Fruit fly (Drosophila melanogaster) whole organism, embryonic: ENCODE data around the gene CG7120.

Experiments
- Antp ChIP-seq: fragments of 200-800 bp; sonication (Bioruptor generic); optimal IDR thresholded peaks from 3 replicates; lab custom pipeline; 2016; ENCODE audit warnings: missing biosample characterization, missing genetic modification characterization
- BEAF-32 ChIP-seq: fragments of 200-800 bp; sonication (Bioruptor generic); optimal IDR thresholded peaks from 3 replicates; lab custom pipeline; 2017; ENCODE audit warnings: missing biosample characterization, missing genetic modification characterization, mild to moderate bottlenecking, moderate library complexity, missing genetic modification reagents
- Bteb2 ChIP-seq: fragments of 200-800 bp; sonication (Bioruptor generic); optimal IDR thresholded peaks from 2 replicates; lab custom pipeline; 2016; ENCODE audit warnings: missing biosample characterization, missing genetic modification characterization
- CG11723 ChIP-seq: fragments of 200-800 bp; sonication (Bioruptor generic); optimal IDR thresholded peaks from 2 replicates; lab custom pipeline; 2017; ENCODE audit warnings: missing biosample characterization, mild to moderate bottlenecking, missing genetic modification characterization
- CG14014 ChIP-seq: fragments of 200-800 bp; sonication (Bioruptor generic); IDR thresholded peaks from 2 replicates; pipeline ENCODE4 v1.3.6; 2022; ENCODE audit warnings: missing biosample characterization, missing genetic modification characterization
- CG15011 ChIP-seq: fragments of 200-800 bp; sonication (Bioruptor generic); optimal IDR thresholded peaks from 3 replicates; lab custom pipeline; 2018; ENCODE audit warnings: missing biosample characterization, mild to moderate bottlenecking, missing genetic modification characterization
- CG2199 ChIP-seq: fragments of 200-800 bp; sonication (Bioruptor generic); IDR thresholded peaks from 3 replicates; pipeline ENCODE4 v1.3.6; 2022; ENCODE audit warnings: missing biosample characterization, missing genetic modification characterization
- CG2889 ChIP-seq: fragments of 200-800 bp; sonication (Bioruptor generic); IDR thresholded peaks from 3 replicates; pipeline ENCODE4 v1.3.6; 2022; ENCODE audit warnings: missing biosample characterization, missing genetic modification characterization
- CG3065 ChIP-seq: fragments of 200-800 bp; sonication (Bioruptor generic); optimal IDR thresholded peaks from 2 replicates; lab custom pipeline; 2016; ENCODE audit warnings: missing biosample characterization, missing genetic modification characterization
- CG3163 ChIP-seq: fragments of 200-800 bp; sonication (Bioruptor generic); optimal IDR thresholded peaks from 3 replicates; lab custom pipeline; 2016; ENCODE audit warnings: missing biosample characterization, missing genetic modification characterization
- CG3281 ChIP-seq: fragments of 200-800 bp; sonication (Bioruptor generic); optimal IDR thresholded peaks from 3 replicates; lab custom pipeline; 2017; ENCODE audit warnings: missing biosample characterization, mild to moderate bottlenecking, missing genetic modification characterization
- CG3847 ChIP-seq: fragments of 200-800 bp; sonication (Bioruptor generic); IDR thresholded peaks from 2 replicates; pipeline ENCODE4 v1.3.6; 2022; ENCODE audit warnings: missing biosample characterization, missing genetic modification characterization
- CG4360 ChIP-seq: fragments of 200-800 bp; sonication (Bioruptor generic); IDR thresholded peaks from 2 replicates; pipeline ENCODE4 v1.3.6; 2022; ENCODE audit warnings: missing biosample characterization, missing genetic modification characterization
- CG4854 ChIP-seq: fragments of 200-800 bp; sonication (Bioruptor generic); optimal IDR thresholded peaks from 2 replicates; lab custom pipeline; 2016; ENCODE audit warnings: missing biosample characterization, missing genetic modification characterization, inconsistent platforms
- CG6175 ChIP-seq: fragments of 200-800 bp; sonication (Bioruptor generic); IDR thresholded peaks from 3 replicates; pipeline ENCODE4 v1.3.6; 2022; ENCODE audit warnings: missing biosample characterization, missing genetic modification characterization
- CG6689 ChIP-seq: fragments of 200-800 bp; sonication (Bioruptor generic); IDR thresholded peaks from 2 replicates; pipeline ENCODE4 v1.3.6; 2022; ENCODE audit warnings: missing biosample characterization, missing genetic modification characterization
- CG7271 ChIP-seq: fragments of 200-800 bp; sonication (Bioruptor generic); optimal IDR thresholded peaks from 2 replicates; lab custom pipeline; 2018; ENCODE audit warnings: missing biosample characterization, mild to moderate bottlenecking, missing genetic modification characterization, moderate library complexity
- CG7372 ChIP-seq: fragments of 200-800 bp; sonication (Bioruptor generic); IDR thresholded peaks from 2 replicates; pipeline ENCODE4 v1.3.6; 2022; ENCODE audit warnings: missing biosample characterization, missing genetic modification characterization
- CG8089 ChIP-seq: fragments of 200-800 bp; sonication (Bioruptor generic); optimal IDR thresholded peaks from 3 replicates; lab custom pipeline; 2016; ENCODE audit warnings: missing biosample characterization, missing genetic modification characterization
- CG9437 ChIP-seq: fragments of 200-800 bp; sonication (Bioruptor generic); optimal IDR thresholded peaks from 2 replicates; lab custom pipeline; 2018; ENCODE audit warnings: missing biosample characterization, mild to moderate bottlenecking, missing genetic modification characterization
- CkIIα-i1 ChIP-seq: fragments of 200-800 bp; sonication (Bioruptor generic); IDR thresholded peaks from 2 replicates; pipeline ENCODE4 v1.3.6; 2022; ENCODE audit warnings: missing biosample characterization, missing genetic modification characterization
- D19B ChIP-seq: fragments of 200-800 bp; sonication (Bioruptor generic); optimal IDR thresholded peaks from 2 replicates; lab custom pipeline; 2017; ENCODE audit warnings: missing biosample characterization, mild to moderate bottlenecking, missing genetic modification characterization
- Drgx ChIP-seq: fragments of 200-800 bp; sonication (Bioruptor generic); IDR thresholded peaks from 2 replicates; pipeline ENCODE4 v1.3.6; 2022; ENCODE audit warnings: missing biosample characterization, missing genetic modification characterization
- Elba2 ChIP-seq: fragments of 200-800 bp; sonication (Bioruptor generic); optimal IDR thresholded peaks from 3 replicates; lab custom pipeline; 2016; ENCODE audit warnings: missing biosample characterization, missing genetic modification characterization
- HmgZ ChIP-seq: fragments of 200-800 bp; sonication (Bioruptor generic); optimal IDR thresholded peaks from 2 replicates; lab custom pipeline; 2018; ENCODE audit warnings: missing biosample characterization, mild to moderate bottlenecking, missing genetic modification characterization
- Oaz ChIP-seq: fragments of 200-800 bp; sonication (Bioruptor generic); IDR thresholded peaks from 2 replicates; pipeline ENCODE4 v1.3.6; 2022; ENCODE audit warnings: missing biosample characterization, missing genetic modification characterization
- Oli ChIP-seq: fragments of 200-800 bp; sonication (Bioruptor generic); optimal IDR thresholded peaks from 2 replicates; lab custom pipeline; 2018; ENCODE audit warnings: missing biosample characterization, mild to moderate bottlenecking, missing genetic modification characterization, moderate library complexity
- Rfx ChIP-seq: fragments of 200-800 bp; sonication (Bioruptor generic); IDR thresholded peaks from 2 replicates; pipeline ENCODE4 v1.3.6; 2022; ENCODE audit warnings: missing biosample characterization, missing genetic modification characterization
- Sin3A ChIP-seq: fragments of >200 bp; optimal IDR thresholded peaks from 2 replicates; lab custom pipeline; 2018
- az2 ChIP-seq: fragments of 200-800 bp; sonication (Bioruptor generic); optimal IDR thresholded peaks from 3 replicates; lab custom pipeline; 2016; ENCODE audit warnings: missing biosample characterization, missing genetic modification characterization
- chif ChIP-seq, 2 experiments: fragments of 200-800 bp; sonication (Bioruptor generic); optimal IDR thresholded peaks; 3 replicates each; lab custom pipeline; 2016; ENCODE audit warnings: missing biosample characterization in 2 of 2, missing genetic modification characterization in 2 of 2
- crc ChIP-seq: fragments of 200-800 bp; sonication (Bioruptor generic); optimal IDR thresholded peaks from 2 replicates; lab custom pipeline; 2016; ENCODE audit warnings: missing biosample characterization, missing genetic modification characterization
- dan ChIP-seq: fragments of 200-800 bp; sonication (Bioruptor generic); IDR thresholded peaks from 2 replicates; pipeline ENCODE4 v1.3.6; 2022; ENCODE audit warnings: missing biosample characterization, missing genetic modification characterization
- dpn ChIP-seq, 2 experiments: fragments of 200-800 bp; sonication (Bioruptor generic); optimal IDR thresholded peaks; 3 replicates each; lab custom pipeline; 2016; ENCODE audit warnings: missing biosample characterization in 2 of 2, missing genetic modification characterization in 2 of 2
- fu2 ChIP-seq: fragments of 200-800 bp; sonication (Bioruptor generic); optimal IDR thresholded peaks from 2 replicates; lab custom pipeline; 2016; ENCODE audit warnings: missing biosample characterization, missing genetic modification characterization
- ham ChIP-seq: fragments of 200-800 bp; sonication (Bioruptor generic); IDR thresholded peaks from 2 replicates; pipeline ENCODE4 v1.3.6; 2022; ENCODE audit warnings: missing biosample characterization, missing genetic modification characterization
- jigr1 ChIP-seq: fragments of 200-800 bp; sonication (Bioruptor generic); IDR thresholded peaks from 3 replicates; pipeline ENCODE4 v1.3.6; 2022; ENCODE audit warnings: missing biosample characterization, missing genetic modification characterization
- lola ChIP-seq, 3 experiments: fragments of >200 bp in 2 of 3; fragments of 200-800 bp in 1 of 3; sonication (Bioruptor generic) in 1 of 3; optimal IDR thresholded peaks; 2 replicates each; lab custom pipeline; 2017 to 2019; ENCODE audit warnings: missing biosample characterization in 3 of 3, missing genetic modification characterization in 3 of 3, mild to moderate bottlenecking in 1 of 3, moderate library complexity in 1 of 3
- maf-S ChIP-seq: fragments of 200-800 bp; sonication (Bioruptor generic); optimal IDR thresholded peaks from 2 replicates; lab custom pipeline; 2016; ENCODE audit warnings: missing biosample characterization, missing genetic modification characterization
- mld ChIP-seq: fragments of 200-800 bp; sonication (Bioruptor generic); IDR thresholded peaks from 3 replicates; pipeline ENCODE4 v1.3.6; 2022; ENCODE audit warnings: missing biosample characterization, missing genetic modification characterization; ENCODE audit not compliant: partially characterized antibody
- onecut ChIP-seq: fragments of 200-800 bp; sonication (Bioruptor generic); IDR thresholded peaks from 2 replicates; pipeline ENCODE4 v1.3.6; 2022; ENCODE audit warnings: missing biosample characterization, missing genetic modification characterization
- otp ChIP-seq: fragments of 200-800 bp; sonication (Bioruptor generic); IDR thresholded peaks from 3 replicates; pipeline ENCODE4, ENCODE4 v1.3.6; 2022; ENCODE audit warnings: missing biosample characterization, missing genetic modification characterization
- ranshi ChIP-seq: fragments of 200-800 bp; sonication (Bioruptor generic); IDR thresholded peaks from 2 replicates; pipeline ENCODE4 v1.3.6; 2022; ENCODE audit warnings: missing biosample characterization, missing genetic modification characterization
- sna ChIP-seq: fragments of 200-800 bp; sonication (Bioruptor generic); IDR thresholded peaks from 2 replicates; pipeline ENCODE4 v1.3.6; 2022; ENCODE audit warnings: missing biosample characterization, missing genetic modification characterization; ENCODE audit not compliant: partially characterized antibody
- sr ChIP-seq: fragments of 200-800 bp; sonication (Bioruptor generic); IDR thresholded peaks from 3 replicates; pipeline ENCODE4 v1.3.6; 2022; ENCODE audit warnings: missing biosample characterization, missing genetic modification characterization
- stwl ChIP-seq: fragments of 200-800 bp; sonication (Bioruptor generic); optimal IDR thresholded peaks from 3 replicates; lab custom pipeline; 2018; ENCODE audit warnings: missing biosample characterization, mild to moderate bottlenecking, missing genetic modification characterization, moderate library complexity
- trh ChIP-seq: fragments of 200-800 bp; sonication (Bioruptor generic); optimal IDR thresholded peaks from 2 replicates; lab custom pipeline; 2016; ENCODE audit warnings: missing biosample characterization, missing genetic modification characterization
- tup ChIP-seq: fragments of 200-800 bp; sonication (Bioruptor generic); optimal IDR thresholded peaks from 2 replicates; lab custom pipeline; 2016; ENCODE audit warnings: missing biosample characterization, mild to moderate bottlenecking, missing genetic modification characterization, moderate library complexity
- zen ChIP-seq: fragments of 200-800 bp; sonication (Bioruptor generic); optimal IDR thresholded peaks from 3 replicates; lab custom pipeline; 2018; ENCODE audit warnings: missing biosample characterization, mild to moderate bottlenecking, missing genetic modification characterization, moderate library complexity
- zf30C ChIP-seq: fragments of 200-800 bp; sonication (Bioruptor generic); optimal IDR thresholded peaks from 3 replicates; lab custom pipeline; 2018; ENCODE audit warnings: missing biosample characterization, mild to moderate bottlenecking, missing genetic modification characterization
- zfh1 ChIP-seq: fragments of 200-800 bp; sonication (Bioruptor generic); IDR thresholded peaks from 3 replicates; pipeline ENCODE4 v1.3.6; 2022; ENCODE audit warnings: missing biosample characterization, missing genetic modification characterization

The CG7120 gene

dm6 chr3L:8446050-8446781 lies 50.4 kb downstream of the CG7120 start (continued):
- TF ChIP-seq CG6175 (no peak), Bteb2 (GFP tag; lab: Kevin White, UChicago) (peak; percentile 47), CG7271 (tag; lab: Kevin White, UChicago) (no peak), mld (GFP tag; lab: Robert Waterston, UW) (no peak), dpn (GFP tag; optimal IDR thresholded peaks at IDR 0.05; lab: Kevin White, UChicago) (peak; percentile 51 to 55), CG4360 (GFP tag; lab: Robert Waterston, UW) (no peak), sr (GFP tag; lab: Robert Waterston, UW) (no peak), CG15011 (GFP tag; lab: Kevin White, UChicago) (no peak), HmgZ (tag; lab: Kevin White, UChicago) (peak; percentile 68), otp (GFP tag; lab: Robert Waterston, UW) (no peak), chif (GFP tag; optimal IDR thresholded peaks at IDR 0.05; lab: Kevin White, UChicago) (no peak), Oaz (no peak), CG3163 (GFP tag; lab: Kevin White, UChicago) (peak; percentile 18), Antp (peak; percentile 43), Elba2 (no peak), zf30C (GFP tag; lab: Kevin White, UChicago) (no peak), CG2199 (no peak), ham (GFP tag; lab: Robert Waterston, UW) (no peak), tup (GFP tag; lab: Kevin White, UChicago) (no peak), CG8089 (GFP tag; lab: Kevin White, UChicago) (no peak), CG2889 (GFP tag; lab: Robert Waterston, UW) (no peak), dan (GFP tag; lab: Robert Waterston, UW) (no peak), CG9437 (GFP tag; lab: Kevin White, UChicago) (no peak), BEAF-32 (GFP tag; lab: Kevin White, UChicago) (no peak), D19B (GFP tag; lab: Kevin White, UChicago) (peak; percentile 57), fu2 (GFP tag; lab: Kevin White, UChicago) (no peak), CG7372 (GFP tag; lab: Robert Waterston, UW) (no peak; the same call in 1 of the 2 replicates), crc (GFP tag; lab: Kevin White, UChicago) (peak; percentile 55), CG6689 (GFP tag; lab: Robert Waterston, UW) (peak; percentile 31; the same call in 1 of the 2 replicates), sna (GFP tag; lab: Robert Waterston, UW) (no peak), onecut (GFP tag; lab: Robert Waterston, UW) (no peak), CG11723 (GFP tag; lab: Kevin White, UChicago) (no peak), Rfx (peak; percentile 80), zen (tag; lab: Kevin White, UChicago) (no peak), Drgx (GFP tag; lab: Robert Waterston, UW) (no peak), az2 (peak; percentile 50), maf-S (GFP tag; lab: Kevin White, UChicago) (peak; percentile 20), ranshi (GFP tag; lab: Robert Waterston, UW) (0 out of 2 replicates have a peak, but pooled peaks have one; percentile 55), trh (GFP tag; lab: Kevin White, UChicago) (no peak), Sin3A (lab: Kevin White, UChicago) (no peak), CG3281 (peak; percentile 69), CG14014 (peak; percentile 72), lola (GFP tag; optimal IDR thresholded peaks at IDR 0.05; lab: Kevin White, UChicago) (no peak), Oli (tag; lab: Kevin White, UChicago) (peak; percentile 49), CG4854 (GFP tag; lab: Kevin White, UChicago) (peak; percentile 31), zfh1 (GFP tag; lab: Robert Waterston, UW) (no peak), stwl (tag; lab: Kevin White, UChicago) (no peak), CG3847 (GFP tag; lab: Robert Waterston, UW) (peak; percentile 49; the same call in 1 of the 2 replicates), CkIIα-i1 (GFP tag; lab: Robert Waterston, UW) (no peak), CG3065 (GFP tag; lab: Kevin White, UChicago) (no peak), jigr1 (GFP tag; lab: Robert Waterston, UW) (no peak)
